Worm (Caenorhabditis elegans): ENCODE measurements around the gene F02E11.4.

The F02E11.4 gene

ce11 chrII:3241842-3242241 is 35.7 kb downstream of the F02E11.4 start:
- TF ChIP-seq elt-3 (tag; optimal IDR thresholded peaks at IDR 0.05) = peak in 1 of 3 experiments; percentile 27
- no peak for TF ChIP-seq unc-62 (GFP tag; optimal IDR thresholded peaks at IDR 0.05)
- peak; percentile 35 for TF ChIP-seq nhr-23 (tag; optimal IDR thresholded peaks at IDR 0.05)

ce11 chrII:3240207-3240606 is 37.4 kb downstream of the F02E11.4 start, which contains the start of gene C17F4.3:
Gene C17F4.3, plus strand, starts transcription at chrII:3240507.
- no peak for TF ChIP-seq R02D3.7 (tag; optimal IDR thresholded peaks at IDR 0.05)
- no peak for TF ChIP-seq nhr-76 (tag; optimal IDR thresholded peaks at IDR 0.05)
- TF ChIP-seq ztf-4 (tag; optimal IDR thresholded peaks at IDR 0.05) = no peak
- no peak for TF ChIP-seq jun-1 (tag; optimal IDR thresholded peaks at IDR 0.05)
- no peak for TF ChIP-seq pqm-1 (tag; optimal IDR thresholded peaks at IDR 0.05)
- TF ChIP-seq elt-1 (tag; optimal IDR thresholded peaks at IDR 0.05) = no peak
- TF ChIP-seq snpc-4 (tag; optimal IDR thresholded peaks at IDR 0.05) = no peak
- TF ChIP-seq nhr-67 (tag; optimal IDR thresholded peaks at IDR 0.05) = no peak
- no peak for TF ChIP-seq lin-39 (tag; optimal IDR thresholded peaks at IDR 0.05)
- TF ChIP-seq tbx-2 (tag; optimal IDR thresholded peaks at IDR 0.05) = no peak
- TF ChIP-seq nhr-23 (tag; optimal IDR thresholded peaks at IDR 0.05) = no peak
- TF ChIP-seq ama-1 (optimal IDR thresholded peaks at IDR 0.05) = no peak

ce11 chrII:3237038-3237521 is 40.5 kb downstream of the F02E11.4 start, which contains the start of the genes srz-67 and C17F4.11:
Gene srz-67, minus strand, starts transcription at chrII:3237138.
Gene C17F4.11, plus strand, starts transcription at chrII:3237471.
- TF ChIP-seq hmg-11 (tag; optimal IDR thresholded peaks at IDR 0.05) (no peak), pha-4 (tag; optimal IDR thresholded peaks at IDR 0.05) (no peak), pqm-1 (tag; optimal IDR thresholded peaks at IDR 0.05) (no peak), lsy-12 (tag; optimal IDR thresholded peaks at IDR 0.05) (no peak), ceh-28 (tag; optimal IDR thresholded peaks at IDR 0.05) (no peak), tbx-2 (tag; optimal IDR thresholded peaks at IDR 0.05) (no peak), nhr-76 (tag; optimal IDR thresholded peaks at IDR 0.05) (no peak), eor-1 (tag; optimal IDR thresholded peaks at IDR 0.05) (no peak), snpc-4 (tag; optimal IDR thresholded peaks at IDR 0.05) (no peak), jun-1 (tag; optimal IDR thresholded peaks at IDR 0.05) (no peak), elt-3 (tag; optimal IDR thresholded peaks at IDR 0.05) (no peak), lin-15B (tag; optimal IDR thresholded peaks at IDR 0.05) (no peak), nhr-67 (tag; optimal IDR thresholded peaks at IDR 0.05) (no peak), unc-39 (tag; optimal IDR thresholded peaks at IDR 0.05) (no peak), nhr-77 (tag; optimal IDR thresholded peaks at IDR 0.05) (no peak), ceh-82 (tag; optimal IDR thresholded peaks at IDR 0.05) (no peak), nhr-237 (tag; optimal IDR thresholded peaks at IDR 0.05) (no peak), lin-39 (tag; optimal IDR thresholded peaks at IDR 0.05) (no peak), nfya-1 (tag; optimal IDR thresholded peaks at IDR 0.05; ENCODE audit: insufficient read depth) (no peak)

- no peak for TF ChIP-seq egl-5 (tag; optimal IDR thresholded peaks at IDR 0.05)
- TF ChIP-seq ztf-4 (tag; optimal IDR thresholded peaks at IDR 0.05) = no peak
- TF ChIP-seq nhr-76 (tag; optimal IDR thresholded peaks at IDR 0.05) = no peak
- no peak for TF ChIP-seq tbx-2 (tag; optimal IDR thresholded peaks at IDR 0.05)
- TF ChIP-seq lin-15B (tag; optimal IDR thresholded peaks at IDR 0.05) = no peak
- no peak for TF ChIP-seq nhr-23 (tag; optimal IDR thresholded peaks at IDR 0.05)
- no peak for TF ChIP-seq fos-1 (tag; optimal IDR thresholded peaks at IDR 0.05)
- no peak for TF ChIP-seq pha-4 (tag; optimal IDR thresholded peaks at IDR 0.05)
Measured at ce11 chrII:3234725-3235124, 42.9 kb downstream of the F02E11.4 start, which contains the start of gene C17F4.8. Gene C17F4.8, minus strand, starts transcription at chrII:3234825.

- no peak for TF ChIP-seq lsy-12 (tag; optimal IDR thresholded peaks at IDR 0.05)
- TF ChIP-seq nhr-11 (tag; optimal IDR thresholded peaks at IDR 0.05) = no peak
- no peak for TF ChIP-seq snpc-4 (tag; optimal IDR thresholded peaks at IDR 0.05)
- TF ChIP-seq fkh-10 (GFP tag; optimal IDR thresholded peaks at IDR 0.05) = no peak
- TF ChIP-seq eor-1 (tag; optimal IDR thresholded peaks at IDR 0.05) = no peak
- no peak for TF ChIP-seq ceh-28 (tag; optimal IDR thresholded peaks at IDR 0.05)
- no peak for TF ChIP-seq skn-1 (tag; optimal IDR thresholded peaks at IDR 0.05)
- TF ChIP-seq unc-39 (tag; optimal IDR thresholded peaks at IDR 0.05) = no peak
- TF ChIP-seq ceh-9 (tag; optimal IDR thresholded peaks at IDR 0.05) = no peak
- TF ChIP-seq elt-3 (tag; optimal IDR thresholded peaks at IDR 0.05) = no peak
- no peak for TF ChIP-seq elt-2 (tag; optimal IDR thresholded peaks at IDR 0.05)
- TF ChIP-seq hmg-11 (tag; optimal IDR thresholded peaks at IDR 0.05) = no peak
- TF ChIP-seq nhr-67 (tag; optimal IDR thresholded peaks at IDR 0.05) = no peak
- no peak for TF ChIP-seq fkh-2 (tag; optimal IDR thresholded peaks at IDR 0.05)
- no peak for TF ChIP-seq nhr-23 (tag; optimal IDR thresholded peaks at IDR 0.05)
- no peak for TF ChIP-seq ceh-82 (tag; optimal IDR thresholded peaks at IDR 0.05)
Measured at ce11 chrII:3230422-3230821, 47.2 kb downstream of the F02E11.4 start, which contains the start of gene srh-297. Gene srh-297, minus strand, starts transcription at chrII:3230522.

All from whole organism, L3 larva.